Worm (Caenorhabditis elegans) whole organism, L1 larva: ENCODE results near the gene Y32F6B.1.

Source experiments
- aly-2 ChIP-seq: fragments of 150-350 bp; optimal IDR thresholded peaks from 2 replicates; lab custom pipeline; 2014; ENCODE audit warnings: missing biosample characterization, missing genetic modification characterization
- ceh-63 ChIP-seq: fragments of 200-800 bp; sonication (Bioruptor generic); optimal IDR thresholded peaks from 2 replicates; lab custom pipeline; 2018; ENCODE audit warnings: mild to moderate bottlenecking, missing genetic modification characterization, missing compliant biosample characterization
- ceh-82 ChIP-seq, 3 experiments: fragments of 150-350 bp in 1 of 3; sonication (generic microtip) in 2 of 3; optimal IDR thresholded peaks; 2 replicates each; lab custom pipeline; 2014 to 2017; ENCODE audit warnings: missing biosample characterization in 3 of 3, missing genetic modification characterization in 3 of 3
- ceh-88 ChIP-seq: fragments of 200-800 bp; sonication (Bioruptor generic); IDR thresholded peaks from 2 replicates; pipeline ENCODE4 v1.3.6; 2022; ENCODE audit warnings: missing genetic modification characterization, missing compliant biosample characterization
- dpl-1 ChIP-seq, 3 experiments: fragments of 150-350 bp in 2 of 3; sonication (generic microtip) in 1 of 3; optimal IDR thresholded peaks; 2 replicates each; lab custom pipeline; 2014 to 2017; ENCODE audit warnings: missing biosample characterization in 3 of 3, missing genetic modification characterization in 3 of 3, missing genetic modification reagents in 3 of 3
- efl-1 ChIP-seq, 4 experiments: fragments of 150-350 bp; optimal IDR thresholded peaks in 3 of 4; peaks in 1 of 4; 1 replicate in 1 of 4; 2 replicates in 3 of 4; lab custom pipeline; 2014; ENCODE audit warnings: missing biosample characterization in 2 of 4, missing genetic modification characterization in 2 of 4, missing genetic modification reagents in 2 of 4
- elt-2 ChIP-seq: sonication (generic microtip); optimal IDR thresholded peaks from 2 replicates; lab custom pipeline; 2016; ENCODE audit warnings: missing genetic modification characterization, mild to moderate bottlenecking, inconsistent platforms, missing compliant biosample characterization, missing genetic modification reagents
- fos-1 ChIP-seq: fragments of 150-350 bp; optimal IDR thresholded peaks from 2 replicates; lab custom pipeline; 2014; ENCODE audit warnings: missing biosample characterization, missing genetic modification characterization
- hlh-17 ChIP-seq: fragments of 200-800 bp; sonication (Bioruptor generic); optimal IDR thresholded peaks from 2 replicates; lab custom pipeline; 2018; ENCODE audit warnings: missing genetic modification characterization, mild to moderate bottlenecking, missing compliant biosample characterization, moderate library complexity, borderline replicate concordance
- irx-1 ChIP-seq: sonication (generic microtip); optimal IDR thresholded peaks from 2 replicates; lab custom pipeline; 2016; ENCODE audit warnings: missing genetic modification characterization, missing compliant biosample characterization
- lin-14 ChIP-seq: fragments of 200-800 bp; sonication (Bioruptor generic); optimal IDR thresholded peaks from 2 replicates; lab custom pipeline; 2018; ENCODE audit warnings: mild to moderate bottlenecking, missing genetic modification characterization, moderate library complexity, missing compliant biosample characterization
- lin-35 ChIP-seq, 2 experiments: fragments of 150-350 bp; optimal IDR thresholded peaks; 2 replicates each; lab custom pipeline; 2014; ENCODE audit warnings: missing biosample characterization in 2 of 2, missing genetic modification characterization in 2 of 2, missing genetic modification reagents in 2 of 2
- lir-3 ChIP-seq: sonication (generic microtip); optimal IDR thresholded peaks from 2 replicates; lab custom pipeline; 2016; ENCODE audit warnings: mild to moderate bottlenecking, missing genetic modification characterization, moderate library complexity, missing compliant biosample characterization; ENCODE audit not compliant: poor library complexity
- lsy-2 ChIP-seq, 2 experiments: fragments of 150-350 bp; optimal IDR thresholded peaks; 2 replicates each; lab custom pipeline; 2014; ENCODE audit warnings: missing biosample characterization in 2 of 2, missing genetic modification characterization in 2 of 2
- mef-2 ChIP-seq: fragments of 150-350 bp; optimal IDR thresholded peaks from 2 replicates; lab custom pipeline; 2014; ENCODE audit warnings: missing biosample characterization, missing genetic modification characterization
- nhr-20 ChIP-seq: sonication (generic microtip); optimal IDR thresholded peaks from 2 replicates; lab custom pipeline; 2016; ENCODE audit warnings: mild to moderate bottlenecking, missing genetic modification characterization, missing compliant biosample characterization
- nhr-237 ChIP-seq: fragments of 150-350 bp; optimal IDR thresholded peaks from 2 replicates; lab custom pipeline; 2014; ENCODE audit warnings: missing biosample characterization, missing genetic modification characterization
- nhr-71 ChIP-seq: sonication (generic microtip); optimal IDR thresholded peaks from 2 replicates; lab custom pipeline; 2016; ENCODE audit warnings: mild to moderate bottlenecking, missing genetic modification characterization, moderate library complexity, missing compliant biosample characterization
- nhr-77 ChIP-seq: fragments of 150-350 bp; optimal IDR thresholded peaks from 2 replicates; lab custom pipeline; 2014; ENCODE audit warnings: missing biosample characterization, missing genetic modification characterization
- nhr-90 ChIP-seq: sonication (generic microtip); optimal IDR thresholded peaks from 2 replicates; lab custom pipeline; 2016; ENCODE audit warnings: mild to moderate bottlenecking, missing genetic modification characterization, missing compliant biosample characterization; ENCODE audit not compliant: poor library complexity
- pag-3 ChIP-seq: sonication (generic microtip); optimal IDR thresholded peaks from 2 replicates; lab custom pipeline; 2017; ENCODE audit warnings: missing genetic modification characterization, mild to moderate bottlenecking, missing compliant biosample characterization, antibody characterized with exemption, borderline replicate concordance; ENCODE audit not compliant: insufficient read depth
- pqm-1 ChIP-seq: sonication (generic microtip); optimal IDR thresholded peaks from 3 replicates; lab custom pipeline; 2017; ENCODE audit warnings: missing biosample characterization, missing genetic modification characterization
- rnt-1 ChIP-seq: sonication (generic microtip); optimal IDR thresholded peaks from 2 replicates; lab custom pipeline; 2016; ENCODE audit warnings: mild to moderate bottlenecking, missing genetic modification characterization, moderate library complexity, missing compliant biosample characterization
- sptf-1 ChIP-seq: fragments of 150-350 bp; optimal IDR thresholded peaks from 2 replicates; lab custom pipeline; 2014; ENCODE audit warnings: missing biosample characterization, missing genetic modification characterization
- sup-37 ChIP-seq: fragments of 200-800 bp; sonication (Bioruptor generic); optimal IDR thresholded peaks from 2 replicates; lab custom pipeline; 2018; ENCODE audit warnings: mild to moderate bottlenecking, missing genetic modification characterization, missing compliant biosample characterization
- zag-1 ChIP-seq: fragments of 150-350 bp; optimal IDR thresholded peaks from 2 replicates; lab custom pipeline; 2014; ENCODE audit warnings: missing biosample characterization, missing genetic modification characterization

Gene Y32F6B.1

ce11 chrV:10496733-10497132, 12.2 kb upstream of the Y32F6B.1 start, which contains the start of gene C35A5.4:
TSS of gene C35A5.4 (plus strand) at chrV:10497033.
- TF ChIP-seq nhr-71 (tag; lab: Kevin White, UChicago) (no peak), aly-2 (tag; lab: Kevin White, UChicago) (no peak), nhr-237 (tag; lab: Kevin White, UChicago) (no peak), rnt-1 (tag; lab: Kevin White, UChicago) (no peak), lir-3 (no peak), lsy-2 (tag; optimal IDR thresholded peaks at IDR 0.05; lab: Kevin White, UChicago) (no peak), nhr-77 (tag; lab: Kevin White, UChicago) (no peak), zag-1 (tag; lab: Kevin White, UChicago) (no peak)

- peak; percentile 57 for TF ChIP-seq elt-2 (tag; lab: Kevin White, UChicago)
- peak in 1 of 2 experiments; percentile 24 for TF ChIP-seq lin-35 (GFP tag; optimal IDR thresholded peaks at IDR 0.05; lab: Kevin White, UChicago)
- no peak for TF ChIP-seq rnt-1 (tag; lab: Kevin White, UChicago)
- TF ChIP-seq, all 84 proteins: peak for 2
These were observed 8.6 kb upstream of the Y32F6B.1 start, which contains the start of gene ugt-33 for ce11 chrV:10493150-10493549. TSS of gene ugt-33 (plus strand) at chrV:10493409.

- TF ChIP-seq pag-3 (tag; lab: Kevin White, UChicago), result no peak
- TF ChIP-seq pqm-1 (tag; lab: Kevin White, UChicago), result no peak
- no peak for TF ChIP-seq nhr-90 (tag; lab: Kevin White, UChicago)
- no peak for TF ChIP-seq lin-35 (GFP tag; optimal IDR thresholded peaks at IDR 0.05; lab: Kevin White, UChicago)
- no peak for TF ChIP-seq sup-37 (GFP tag; lab: Kevin White, UChicago)
These were observed 6.9 kb upstream of the Y32F6B.1 start, which contains the start of gene aqp-5 for ce11 chrV:10491443-10491842. TSS of gene aqp-5 (plus strand) at chrV:10491743.

DNA sequence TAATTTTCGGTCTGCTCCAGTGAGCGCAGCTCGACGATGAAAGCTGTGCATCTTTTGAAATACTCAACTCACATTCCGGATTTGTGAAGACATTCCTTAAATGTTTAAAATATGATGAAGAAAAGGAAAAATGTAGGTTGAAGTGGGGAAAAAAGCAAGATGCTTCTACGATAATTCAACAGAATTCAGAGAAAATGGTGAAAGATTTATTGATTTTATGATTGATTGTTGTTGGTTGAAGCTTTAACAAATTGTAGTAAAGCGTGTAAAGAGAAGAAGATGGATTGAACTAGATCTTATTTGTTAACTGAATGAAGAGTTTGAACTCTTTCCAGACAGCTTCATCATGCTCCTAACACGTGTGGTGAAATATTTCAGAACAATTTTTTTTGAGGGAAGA, 5.5 kb upstream of the Y32F6B.1 start, which contains the start of gene ncx-5:
ncx-5 (minus strand) TSS at position 101 of the 400 bp plus-strand sequence.
- TF ChIP-seq sup-37 (GFP tag; lab: Kevin White, UChicago), result no peak
- no peak for TF ChIP-seq ceh-88 (GFP tag; lab: Robert Waterston, UW)
- no peak for TF ChIP-seq lin-14 (GFP tag; lab: Kevin White, UChicago)
- TF ChIP-seq irx-1 (tag; lab: Kevin White, UChicago), result no peak

ce11 chrV:10485389-10485788, 849 bp upstream of the Y32F6B.1 start:
- TF ChIP-seq elt-2 (tag; lab: Kevin White, UChicago), result peak; percentile 45
- TF ChIP-seq nhr-90 (tag; lab: Kevin White, UChicago), result no peak
- TF ChIP-seq, all 84 proteins: peak for 1

DNA sequence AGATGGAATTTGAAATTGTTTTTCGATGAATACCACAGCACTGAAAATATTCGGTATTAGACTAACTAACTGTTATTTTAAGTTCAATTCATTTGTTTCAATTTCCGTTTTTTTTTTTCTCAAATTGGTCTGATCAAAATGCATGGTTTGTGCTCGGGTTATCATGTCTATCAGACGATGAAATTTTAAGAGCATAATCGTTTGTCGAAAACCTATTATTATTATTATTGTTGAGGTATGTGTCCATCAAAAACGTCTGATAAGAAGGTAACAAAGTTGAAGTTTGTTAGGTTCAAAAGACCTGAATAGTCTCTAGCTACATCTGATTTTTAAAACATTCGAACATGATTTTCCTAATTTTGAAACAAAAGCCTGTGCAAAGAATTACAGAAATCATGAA, 545 bp downstream of the Y32F6B.1 start:
- peak in 1 of 2 experiments; percentile 18 for TF ChIP-seq lin-35 (GFP tag; optimal IDR thresholded peaks at IDR 0.05; lab: Kevin White, UChicago)
- peak; percentile 63 for TF ChIP-seq elt-2 (tag; lab: Kevin White, UChicago)
- no peak for TF ChIP-seq ceh-82 (tag; optimal IDR thresholded peaks at IDR 0.05; lab: Kevin White, UChicago)
- no peak for TF ChIP-seq efl-1 (optimal IDR thresholded peaks at IDR 0.05; lab: Kevin White, UChicago)
- TF ChIP-seq efl-1 (GFP tag; optimal IDR thresholded peaks at IDR 0.05 in 1 of 2; lab: Kevin White, UChicago), result peak in 1 of 2 experiments; percentile 57

DNA sequence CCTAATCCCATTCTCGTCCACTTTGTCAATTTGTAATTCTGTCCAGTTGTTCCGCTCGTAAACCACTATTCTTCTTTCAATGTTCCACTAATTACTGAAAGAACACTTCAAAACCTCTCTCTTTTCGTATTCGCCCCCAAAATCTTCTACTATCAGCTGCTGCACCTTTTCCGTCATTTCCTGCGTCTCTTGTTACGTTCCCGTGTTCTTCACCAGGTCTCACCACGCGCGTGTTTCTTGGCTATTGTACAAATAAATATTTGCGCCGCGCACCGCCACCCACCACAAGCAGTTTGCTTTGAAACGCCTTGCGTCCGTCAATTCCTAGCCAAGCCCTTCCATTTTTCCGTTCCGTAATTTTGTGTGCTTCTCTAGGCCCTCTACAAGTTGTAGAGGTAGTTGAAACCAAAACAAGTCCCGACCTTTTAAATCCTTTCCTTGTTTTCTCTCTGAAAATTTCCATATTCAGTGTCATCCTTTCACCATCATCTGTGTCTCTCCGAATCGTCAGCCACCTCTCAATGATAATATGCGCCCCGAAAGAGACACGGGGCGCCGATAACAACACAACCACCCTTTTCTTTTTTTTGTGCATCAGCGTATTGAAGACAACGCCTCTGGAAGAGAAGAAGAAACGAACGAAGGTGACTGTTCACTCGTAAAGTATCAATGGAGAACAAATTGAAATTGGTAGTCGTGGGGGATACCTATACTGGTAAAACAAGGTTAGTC, 6.3 kb downstream of the Y32F6B.1 start, which contains the start of the genes crp-1 and Y32F6B.9:
crp-1 (plus strand) TSS at position 468 of the 732 bp plus-strand sequence.
Y32F6B.9 (plus strand) TSS at position 603 of the 732 bp plus-strand sequence.
- no peak for TF ChIP-seq ceh-63 (GFP tag; lab: Kevin White, UChicago)
- no peak for TF ChIP-seq nhr-20
- TF ChIP-seq ceh-82 (tag; optimal IDR thresholded peaks at IDR 0.05; lab: Kevin White, UChicago), result no peak
- TF ChIP-seq mef-2 (tag; lab: Kevin White, UChicago), result no peak
- TF ChIP-seq hlh-17 (GFP tag; lab: Kevin White, UChicago), result no peak
- no peak for TF ChIP-seq sptf-1
- no peak for TF ChIP-seq dpl-1 (GFP tag; optimal IDR thresholded peaks at IDR 0.05; lab: Kevin White, UChicago)
- no peak for TF ChIP-seq fos-1 (tag; lab: Kevin White, UChicago)
